Worm (Caenorhabditis elegans) whole organism, late embryonic: Measurements from ENCODE around the gene srz-74.

ENCODE experiments used
- ceh-31 ChIP-seq: sonication (generic microtip); optimal IDR thresholded peaks from 2 replicates; lab custom pipeline; 2016; ENCODE audit warnings: missing genetic modification characterization, missing compliant biosample characterization
- lim-6 ChIP-seq: sonication (generic microtip); optimal IDR thresholded peaks from 2 replicates; lab custom pipeline; 2016; ENCODE audit warnings: missing genetic modification characterization, missing compliant biosample characterization
- odd-2 ChIP-seq: sonication (generic microtip); optimal IDR thresholded peaks from 2 replicates; lab custom pipeline; 2017; ENCODE audit warnings: antibody characterized with exemption, mild to moderate bottlenecking, missing genetic modification characterization, missing compliant biosample characterization
- tbx-2 ChIP-seq: sonication (generic microtip); optimal IDR thresholded peaks from 2 replicates; lab custom pipeline; 2016; ENCODE audit warnings: missing genetic modification characterization, missing compliant biosample characterization

DNA sequence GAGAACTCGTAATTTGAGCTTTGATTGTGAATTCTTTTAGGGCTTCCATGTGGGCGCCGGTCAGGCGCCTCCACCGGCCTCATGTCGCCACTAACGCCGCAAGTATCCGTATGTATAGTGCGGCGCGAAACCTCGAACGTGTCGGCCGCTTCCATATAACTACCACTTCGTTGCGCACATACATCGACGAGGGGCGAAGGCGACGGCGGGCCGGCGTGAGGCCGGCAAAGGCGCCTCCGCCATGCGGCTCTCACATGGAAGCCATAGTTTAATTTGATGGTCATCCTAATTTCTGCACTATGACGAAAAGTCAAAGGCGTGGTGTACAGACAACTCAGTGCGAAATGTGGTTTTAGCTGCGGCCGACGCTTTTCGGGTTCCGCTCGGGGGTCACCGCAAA, 19.2 kb upstream of the srz-74 start:
- TF ChIP-seq odd-2 (tag; lab: Kevin White, UChicago) (no peak), ceh-31 (tag; lab: Kevin White, UChicago) (no peak), tbx-2 (no peak), lim-6 (tag; lab: Kevin White, UChicago) (no peak)
